Worm (Caenorhabditis elegans) whole organism, L4/young adult: ENCODE results near the gene tufm-1.

Source experiments
- W03F9.2 ChIP-seq: fragments of 150-350 bp; optimal IDR thresholded peaks from 2 replicates; lab custom pipeline; 2014; ENCODE audit warnings: missing biosample characterization, missing genetic modification characterization
- dao-5 ChIP-seq: sonication (generic microtip); optimal IDR thresholded peaks from 2 replicates; lab custom pipeline; 2016; ENCODE audit warnings: missing genotype, missing genetic modification characterization, moderate library complexity, missing compliant biosample characterization
- him-1 ChIP-seq: sonication (generic microtip); optimal IDR thresholded peaks from 2 replicates; lab custom pipeline; 2016; ENCODE audit warnings: missing genotype, missing genetic modification reagents, missing genetic modification characterization, missing compliant biosample characterization

The tufm-1 gene

DNA sequence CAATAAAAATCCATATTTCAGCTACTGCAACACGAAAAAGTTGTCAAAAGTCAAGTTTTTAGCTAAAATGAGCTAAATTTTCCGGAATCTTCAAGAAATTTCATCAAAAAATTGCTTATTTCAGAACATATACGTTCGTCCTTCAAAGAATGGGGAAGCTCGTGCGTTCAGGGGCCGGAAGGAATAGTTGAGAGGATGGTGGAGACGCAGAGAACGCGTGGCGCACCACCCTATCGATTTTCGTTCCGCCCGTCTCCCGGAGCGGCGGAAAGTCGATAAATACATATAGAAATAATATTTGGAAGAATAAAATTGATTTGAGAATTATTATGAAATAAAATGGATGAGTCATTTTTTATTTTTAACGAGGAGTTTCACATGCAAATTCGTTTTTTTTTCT lies 34.5 kb downstream of the tufm-1 start:
- TF ChIP-seq W03F9.2 (tag; lab: Kevin White, UChicago) (no peak), him-1 (no peak), dao-5 (tag; lab: Kevin White, UChicago) (no peak)

DNA sequence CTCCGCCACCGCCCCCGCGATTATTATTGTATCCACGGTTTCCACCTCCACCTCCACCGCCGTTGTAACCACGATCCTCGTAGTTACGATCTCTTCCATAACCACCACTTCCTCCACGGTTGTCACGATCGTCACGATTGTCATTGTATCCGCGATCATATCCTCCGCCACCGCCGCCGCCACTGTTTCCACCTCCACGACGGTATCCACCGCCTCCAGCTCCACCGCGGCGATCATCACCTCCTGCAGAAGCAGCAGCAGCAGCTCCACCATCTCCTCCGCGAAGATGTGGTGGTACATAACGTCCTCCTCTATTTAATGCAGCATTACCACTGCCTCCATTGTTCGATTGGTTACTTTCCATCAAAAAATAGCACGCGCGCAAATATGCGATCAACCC lies 36.1 kb downstream of the tufm-1 start, which contains the start of gene laf-1:
TSS of gene laf-1 (minus strand) at position 399 of the 400 bp plus-strand sequence.
- TF ChIP-seq W03F9.2 (tag; lab: Kevin White, UChicago) (no peak), dao-5 (tag; lab: Kevin White, UChicago) (no peak), him-1 (no peak)

DNA sequence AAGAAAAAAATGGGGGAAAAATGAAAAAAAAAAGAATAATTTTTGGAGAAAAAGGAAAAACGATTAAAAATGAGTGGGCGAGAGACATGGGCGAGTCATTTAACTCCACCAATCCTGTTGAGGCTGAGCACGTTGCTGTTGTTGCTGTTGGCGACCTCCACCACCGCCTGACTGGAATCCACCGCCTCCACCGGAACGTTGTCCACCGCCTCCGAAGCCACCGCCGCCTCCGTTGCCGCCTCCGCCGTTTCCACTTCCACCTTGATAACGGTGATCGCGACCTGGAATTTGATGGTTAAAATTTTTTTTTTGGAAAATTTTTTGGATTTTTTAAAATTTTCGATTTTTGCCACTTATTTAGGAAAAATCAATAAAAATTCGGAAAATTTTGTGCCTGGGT lies 44.0 kb downstream of the tufm-1 start:
- no peak for TF ChIP-seq dao-5 (tag; lab: Kevin White, UChicago)
- TF ChIP-seq him-1 = no peak
- no peak for TF ChIP-seq W03F9.2 (tag; lab: Kevin White, UChicago)

ce11 chrIII:2769078-2769477 lies 45.7 kb downstream of the tufm-1 start:
- TF ChIP-seq W03F9.2 (tag; lab: Kevin White, UChicago) (no peak), dao-5 (tag; lab: Kevin White, UChicago) (no peak), him-1 (no peak)

- peak; percentile 9 for TF ChIP-seq dao-5 (tag; lab: Kevin White, UChicago)
- peak; percentile 13 for TF ChIP-seq him-1
- peak; percentile 85 for TF ChIP-seq W03F9.2 (tag; lab: Kevin White, UChicago)
These were observed 46.1 kb downstream of the tufm-1 start, which contains the start of gene swsn-3 for ce11 chrIII:2768635-2769034. swsn-3 (minus strand) TSS chrIII:2768679.
